Worm (Caenorhabditis elegans) whole organism, mixed stage, embryonic: ENCODE results near the gene F35D11.4.

Experiments
- M03D4.4 ChIP-seq: sonication (generic microtip); optimal IDR thresholded peaks from 2 replicates; lab custom pipeline; 2017; ENCODE audit warnings: mild to moderate bottlenecking, missing genetic modification characterization, missing compliant biosample characterization
- bed-3 ChIP-seq: fragments of 200-800 bp; sonication (Bioruptor generic); optimal IDR thresholded peaks from 3 replicates; lab custom pipeline; 2018; ENCODE audit warnings: mild to moderate bottlenecking, missing genetic modification characterization, moderate library complexity, missing compliant biosample characterization
- blmp-1 ChIP-seq: fragments of 150-350 bp; optimal IDR thresholded peaks from 2 replicates; lab custom pipeline; 2014; ENCODE audit warnings: missing biosample characterization, missing genetic modification characterization
- ceh-39 ChIP-seq: fragments of 150-350 bp; optimal IDR thresholded peaks from 2 replicates; lab custom pipeline; 2014; ENCODE audit warnings: missing biosample characterization, missing genetic modification characterization
- ceh-83 ChIP-seq: fragments of 200-800 bp; sonication (Bioruptor generic); optimal IDR thresholded peaks from 2 replicates; lab custom pipeline; 2018; ENCODE audit warnings: mild to moderate bottlenecking, missing genetic modification characterization, missing compliant biosample characterization
- ces-1 ChIP-seq: fragments of 150-350 bp; optimal IDR thresholded peaks from 2 replicates; lab custom pipeline; 2014; ENCODE audit warnings: missing biosample characterization, missing genetic modification reagents, missing genetic modification characterization
- cnd-1 ChIP-seq: fragments of 200-800 bp; sonication (Bioruptor generic); optimal IDR thresholded peaks from 2 replicates; lab custom pipeline; 2018; ENCODE audit warnings: mild to moderate bottlenecking, missing genetic modification characterization, missing compliant biosample characterization
- drap-1 ChIP-seq: fragments of 200-800 bp; sonication (Bioruptor generic); optimal IDR thresholded peaks from 3 replicates; lab custom pipeline; 2018; ENCODE audit warnings: mild to moderate bottlenecking, missing genetic modification characterization, missing compliant biosample characterization
- elt-1 ChIP-seq: sonication (generic microtip); optimal IDR thresholded peaks from 2 replicates; lab custom pipeline; 2017; ENCODE audit warnings: missing genetic modification characterization, mild to moderate bottlenecking, missing compliant biosample characterization, antibody characterized with exemption, moderate library complexity, borderline replicate concordance; ENCODE audit not compliant: insufficient read depth
- elt-3 ChIP-seq: fragments of 150-350 bp; optimal IDR thresholded peaks from 2 replicates; lab custom pipeline; 2014; ENCODE audit warnings: missing biosample characterization, missing genetic modification characterization
- flh-1 ChIP-seq: fragments of 200-800 bp; sonication (Bioruptor generic); optimal IDR thresholded peaks from 2 replicates; lab custom pipeline; 2018; ENCODE audit warnings: mild to moderate bottlenecking, missing genetic modification characterization, moderate library complexity, missing compliant biosample characterization
- ham-2 ChIP-seq: fragments of 200-800 bp; sonication (Bioruptor generic); optimal IDR thresholded peaks from 2 replicates; lab custom pipeline; 2018; ENCODE audit warnings: mild to moderate bottlenecking, missing genetic modification characterization, missing compliant biosample characterization
- hlh-1 ChIP-seq: fragments of 150-350 bp; optimal IDR thresholded peaks from 2 replicates; lab custom pipeline; 2014; ENCODE audit warnings: missing biosample characterization, missing genetic modification reagents, missing genetic modification characterization
- lin-13 ChIP-seq: fragments of 150-350 bp; optimal IDR thresholded peaks from 2 replicates; lab custom pipeline; 2014; ENCODE audit warnings: missing biosample characterization, missing genetic modification characterization
- lin-32 ChIP-seq: fragments of 200-800 bp; sonication (Bioruptor generic); optimal IDR thresholded peaks from 2 replicates; lab custom pipeline; 2018; ENCODE audit warnings: mild to moderate bottlenecking, missing genetic modification characterization, missing compliant biosample characterization
- lsy-2 ChIP-seq: fragments of 150-350 bp; optimal IDR thresholded peaks from 2 replicates; lab custom pipeline; 2014; ENCODE audit warnings: missing biosample characterization, missing genetic modification characterization
- mab-5 ChIP-seq: fragments of 150-350 bp; optimal IDR thresholded peaks from 2 replicates; lab custom pipeline; 2014; ENCODE audit warnings: missing biosample characterization, missing genetic modification characterization
- mep-1 ChIP-seq: fragments of 150-350 bp; optimal IDR thresholded peaks from 2 replicates; lab custom pipeline; 2017; ENCODE audit warnings: missing biosample characterization, missing genetic modification reagents, missing genetic modification characterization, inconsistent platforms
- mls-2 ChIP-seq: sonication (generic microtip); optimal IDR thresholded peaks from 2 replicates; lab custom pipeline; 2016; ENCODE audit warnings: mild to moderate bottlenecking, missing genetic modification characterization, moderate library complexity, missing compliant biosample characterization
- nhr-12 ChIP-seq: fragments of 150-350 bp; optimal IDR thresholded peaks from 2 replicates; lab custom pipeline; 2014; ENCODE audit warnings: missing biosample characterization, missing genetic modification characterization
- nhr-2 ChIP-seq: fragments of 150-350 bp; optimal IDR thresholded peaks from 2 replicates; lab custom pipeline; 2014; ENCODE audit warnings: missing biosample characterization, missing genetic modification characterization
- nhr-237 ChIP-seq: fragments of 150-350 bp; optimal IDR thresholded peaks from 2 replicates; lab custom pipeline; 2014; ENCODE audit warnings: missing biosample characterization, missing genetic modification characterization
- nhr-28 ChIP-seq: fragments of 150-350 bp; optimal IDR thresholded peaks from 2 replicates; lab custom pipeline; 2014; ENCODE audit warnings: missing biosample characterization, missing genetic modification characterization
- nhr-76 ChIP-seq: sonication (generic microtip); optimal IDR thresholded peaks from 2 replicates; lab custom pipeline; 2017; ENCODE audit warnings: missing biosample characterization, missing genetic modification characterization
- pha-4 ChIP-seq: fragments of 150-350 bp; optimal IDR thresholded peaks from 2 replicates; lab custom pipeline; 2018; ENCODE audit warnings: missing biosample characterization, missing genetic modification reagents, missing genetic modification characterization
- sem-2 ChIP-seq: fragments of 200-800 bp; sonication (Bioruptor generic); optimal IDR thresholded peaks from 2 replicates; lab custom pipeline; 2018; ENCODE audit warnings: mild to moderate bottlenecking, missing genetic modification characterization, missing compliant biosample characterization
- snpc-4 ChIP-seq: fragments of 150-350 bp; optimal IDR thresholded peaks from 2 replicates; lab custom pipeline; 2014; ENCODE audit warnings: missing biosample characterization, missing genetic modification characterization
- sptf-1 ChIP-seq: sonication (generic microtip); optimal IDR thresholded peaks from 2 replicates; lab custom pipeline; 2017; ENCODE audit warnings: mild to moderate bottlenecking, missing genetic modification characterization, moderate library complexity, missing compliant biosample characterization
- tbx-8 ChIP-seq: fragments of 200-800 bp; sonication (Bioruptor generic); optimal IDR thresholded peaks from 2 replicates; lab custom pipeline; 2018; ENCODE audit warnings: mild to moderate bottlenecking, missing genetic modification characterization, moderate library complexity, missing compliant biosample characterization
- unc-120 ChIP-seq: sonication (generic microtip); optimal IDR thresholded peaks from 2 replicates; lab custom pipeline; 2017; ENCODE audit warnings: missing genetic modification characterization, missing compliant biosample characterization; ENCODE audit not compliant: poor library complexity, severe bottlenecking
- unc-39 ChIP-seq: fragments of 150-350 bp; optimal IDR thresholded peaks from 2 replicates; lab custom pipeline; 2014; ENCODE audit warnings: missing biosample characterization, missing genetic modification characterization
- unc-62 ChIP-seq: fragments of 150-350 bp; optimal IDR thresholded peaks from 2 replicates; lab custom pipeline; 2014; ENCODE audit warnings: missing biosample characterization, missing genetic modification reagents, missing genetic modification characterization
- zip-8 ChIP-seq: fragments of 150-350 bp; optimal IDR thresholded peaks from 2 replicates; lab custom pipeline; 2014; ENCODE audit warnings: missing biosample characterization, missing genetic modification characterization
- ztf-11 ChIP-seq: fragments of 150-350 bp; optimal IDR thresholded peaks from 2 replicates; lab custom pipeline; 2014; ENCODE audit warnings: missing biosample characterization, missing genetic modification characterization

F35D11.4 gene

DNA sequence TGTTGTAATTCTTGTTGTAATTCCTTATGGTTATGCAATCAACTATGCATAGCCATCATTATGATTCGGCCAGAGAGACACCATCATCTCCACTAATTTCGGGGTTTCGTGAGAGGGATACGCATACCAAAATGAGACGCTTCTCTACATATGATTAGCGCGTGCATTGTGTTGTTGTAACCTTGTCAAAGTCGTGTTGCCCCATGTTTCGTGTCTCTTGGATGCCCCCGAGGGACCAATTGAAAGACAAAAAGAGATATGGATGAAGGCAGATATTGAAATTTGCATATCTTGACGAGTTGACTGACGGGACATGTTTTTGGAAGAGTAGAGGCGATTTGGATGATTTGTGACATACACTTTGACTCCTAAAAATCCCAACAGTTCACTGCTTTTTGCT lies 23.9 kb upstream of the F35D11.4 start:
- TF ChIP-seq elt-3 (tag; lab: Kevin White, UChicago) = no peak
- no peak for TF ChIP-seq mep-1 (tag; lab: Kevin White, UChicago)
- peak; percentile 65 for TF ChIP-seq unc-62 (GFP tag; lab: Kevin White, UChicago)
- no peak for TF ChIP-seq lin-13 (tag; lab: Kevin White, UChicago)
- TF ChIP-seq hlh-1 (tag; lab: Kevin White, UChicago) = no peak
- no peak for TF ChIP-seq ceh-83 (GFP tag; lab: Kevin White, UChicago)
- TF ChIP-seq flh-1 (GFP tag; lab: Kevin White, UChicago) = no peak
- TF ChIP-seq nhr-12 = no peak
- no peak for TF ChIP-seq mab-5 (tag; lab: Kevin White, UChicago)
- peak; percentile 60 for TF ChIP-seq sptf-1 (tag; lab: Kevin White, UChicago)
- TF ChIP-seq ceh-39 (tag; lab: Kevin White, UChicago) = no peak
- no peak for TF ChIP-seq tbx-8 (GFP tag; lab: Kevin White, UChicago)
- no peak for TF ChIP-seq elt-1
- TF ChIP-seq nhr-237 = no peak
- no peak for TF ChIP-seq zip-8 (tag; lab: Kevin White, UChicago)
- TF ChIP-seq nhr-2 (tag; lab: Kevin White, UChicago) = no peak
- TF ChIP-seq drap-1 (GFP tag; lab: Kevin White, UChicago) = no peak
- no peak for TF ChIP-seq mls-2
- no peak for TF ChIP-seq sem-2 (GFP tag; lab: Kevin White, UChicago)
- no peak for TF ChIP-seq nhr-76 (tag; lab: Kevin White, UChicago)
- no peak for TF ChIP-seq M03D4.4 (tag; lab: Kevin White, UChicago)
- TF ChIP-seq ces-1 (GFP tag; lab: Kevin White, UChicago) = peak; percentile 85
- no peak for TF ChIP-seq lsy-2 (tag; lab: Kevin White, UChicago)
- no peak for TF ChIP-seq snpc-4 (tag; lab: Kevin White, UChicago)
- TF ChIP-seq ham-2 (GFP tag; lab: Kevin White, UChicago) = no peak
- TF ChIP-seq ztf-11 (tag; lab: Kevin White, UChicago) = peak; percentile 8
- TF ChIP-seq nhr-28 (tag; lab: Kevin White, UChicago) = no peak
- no peak for TF ChIP-seq unc-120 (tag; lab: Kevin White, UChicago)

DNA sequence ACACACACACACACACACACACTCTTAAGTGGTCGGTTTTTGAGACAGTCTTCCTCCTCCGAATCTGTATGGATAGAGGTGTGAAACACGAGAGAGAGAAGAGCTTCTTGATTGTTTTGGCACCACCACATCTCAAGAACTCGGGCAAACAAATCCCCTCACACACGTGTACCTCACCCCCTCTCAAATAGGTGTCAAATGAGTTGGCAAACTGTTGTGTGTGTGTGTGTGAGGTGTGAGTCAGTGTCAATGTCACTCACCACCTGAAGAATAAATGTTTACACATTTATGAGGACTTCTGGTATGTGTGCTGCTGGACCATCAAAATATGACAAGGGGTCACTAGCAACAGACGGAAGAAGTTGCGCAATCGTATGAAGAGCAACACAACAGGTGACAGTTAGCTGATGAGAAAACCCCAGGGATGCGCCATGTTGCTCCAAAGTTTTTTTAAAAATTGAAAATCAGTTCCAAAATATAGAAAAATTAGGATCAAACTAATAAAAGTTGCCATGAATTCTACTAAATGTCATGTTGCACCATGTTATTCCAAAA lies 23.2 kb upstream of the F35D11.4 start:
- TF ChIP-seq unc-62 (GFP tag; lab: Kevin White, UChicago) (peak; percentile 8), nhr-2 (tag; lab: Kevin White, UChicago) (peak; percentile 93), cnd-1 (tag; lab: Kevin White, UChicago) (peak; percentile 9), bed-3 (GFP tag; lab: Kevin White, UChicago) (no peak), zip-8 (tag; lab: Kevin White, UChicago) (peak; percentile 73), hlh-1 (tag; lab: Kevin White, UChicago) (peak; percentile 77), drap-1 (GFP tag; lab: Kevin White, UChicago) (no peak)
- TF ChIP-seq, all 35 proteins: peak for 5

DNA sequence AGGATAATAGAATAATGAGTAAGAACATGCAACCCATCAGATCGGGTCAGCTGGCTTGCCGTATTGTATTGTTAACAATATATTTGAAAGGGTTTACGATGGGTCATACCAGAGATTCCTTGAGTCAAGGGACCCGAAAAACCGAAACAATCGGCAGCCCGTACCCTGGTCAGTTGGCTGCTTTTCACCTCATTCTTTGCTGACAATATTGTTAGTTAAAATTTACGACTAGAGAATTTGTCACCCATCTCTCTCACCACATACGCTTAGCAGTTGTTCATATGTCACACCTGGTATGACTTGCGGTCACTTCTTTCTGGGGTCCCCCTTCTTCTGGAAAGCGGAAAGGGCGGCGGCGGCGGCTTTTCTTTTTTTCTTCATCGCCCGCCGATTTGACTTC lies 22.1 kb upstream of the F35D11.4 start:
- TF ChIP-seq ces-1 (GFP tag; lab: Kevin White, UChicago) = no peak
- peak; percentile 56 for TF ChIP-seq hlh-1 (tag; lab: Kevin White, UChicago)
- TF ChIP-seq ham-2 (GFP tag; lab: Kevin White, UChicago) = no peak
- no peak for TF ChIP-seq unc-62 (GFP tag; lab: Kevin White, UChicago)
- TF ChIP-seq, all 35 proteins: peak for 1

DNA sequence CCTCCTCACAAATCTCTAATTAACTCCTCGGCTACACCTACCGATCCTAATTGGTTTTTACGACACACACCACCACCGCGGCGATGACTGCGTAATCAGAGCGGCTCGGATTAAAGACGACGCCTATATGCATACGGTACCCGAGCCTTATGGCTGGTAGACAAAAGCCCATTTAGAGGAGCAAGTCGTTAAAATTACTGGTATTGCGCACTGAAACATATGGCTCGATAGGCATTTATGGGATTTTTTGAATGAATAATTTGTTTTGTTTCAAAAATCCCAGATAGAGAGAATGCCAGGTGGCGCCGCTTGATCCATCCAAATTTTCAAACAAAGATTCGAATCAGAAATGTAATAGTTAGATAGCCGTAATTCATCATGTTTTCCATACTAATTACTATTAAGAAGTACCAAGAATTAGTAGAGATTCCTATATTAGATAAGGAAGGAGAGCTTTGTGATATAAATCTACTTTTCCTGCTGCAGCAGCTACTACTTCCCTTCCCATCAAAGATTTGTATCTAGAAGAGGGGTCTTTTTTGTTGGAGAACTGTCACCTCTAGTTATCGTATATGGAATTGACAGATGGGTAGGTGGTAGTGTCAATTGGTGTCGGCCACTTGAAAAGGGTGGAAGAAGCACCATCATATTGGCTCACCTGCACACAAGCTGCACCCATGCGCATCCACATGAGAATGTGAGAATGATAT lies 19.9 kb upstream of the F35D11.4 start:
- TF ChIP-seq blmp-1 (tag; lab: Kevin White, UChicago) (no peak), cnd-1 (tag; lab: Kevin White, UChicago) (no peak), mab-5 (tag; lab: Kevin White, UChicago) (no peak), pha-4 (tag; lab: Kevin White, UChicago) (no peak), unc-39 (tag; lab: Kevin White, UChicago) (no peak), nhr-2 (tag; lab: Kevin White, UChicago) (peak; percentile 64), elt-1 (peak; percentile 94), snpc-4 (tag; lab: Kevin White, UChicago) (no peak), lin-13 (tag; lab: Kevin White, UChicago) (no peak), drap-1 (GFP tag; lab: Kevin White, UChicago) (no peak), unc-62 (GFP tag; lab: Kevin White, UChicago) (peak; percentile 54), ham-2 (GFP tag; lab: Kevin White, UChicago) (no peak), lin-32 (GFP tag; lab: Kevin White, UChicago) (peak; percentile 67), nhr-28 (tag; lab: Kevin White, UChicago) (no peak), flh-1 (GFP tag; lab: Kevin White, UChicago) (no peak), sem-2 (GFP tag; lab: Kevin White, UChicago) (no peak), unc-120 (tag; lab: Kevin White, UChicago) (no peak)
